Fruit fly (Drosophila melanogaster): ENCODE measurements around the gene CG6793.

dm6 chr3L:12083092-12083680 lies 41.0 kb downstream of the CG6793 start:
- TF ChIP-seq CG7786 (GFP tag; optimal IDR thresholded peaks at IDR 0.05) (no peak), mirr (GFP tag; optimal IDR thresholded peaks at IDR 0.05) (no peak)
